Worm (Caenorhabditis elegans): ENCODE results near the gene sre-15.

DNA sequence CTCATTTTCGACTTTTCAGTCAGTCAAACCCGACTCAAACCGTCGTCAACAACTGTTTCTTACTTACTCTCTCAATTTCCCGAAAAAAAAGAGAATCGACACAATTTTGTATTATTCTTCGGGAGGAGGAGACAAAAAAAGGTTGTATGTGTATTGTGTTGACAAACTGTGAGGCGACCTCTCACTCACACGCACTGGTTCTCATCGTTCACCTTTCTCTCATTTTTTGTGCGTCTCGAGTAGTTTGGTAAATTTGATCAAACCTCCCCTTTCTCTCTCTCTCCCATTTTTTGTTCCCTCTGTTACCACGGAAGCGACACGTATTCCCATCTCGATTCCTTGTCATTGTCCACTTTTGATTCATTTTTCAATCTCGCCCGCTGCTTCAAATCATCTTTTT lies 45.8 kb downstream of the sre-15 start:
- TF ChIP-seq egl-27 (tag; optimal IDR thresholded peaks at IDR 0.05), result no peak
- no peak for TF ChIP-seq nhr-23 (tag; optimal IDR thresholded peaks at IDR 0.05)
- no peak for TF ChIP-seq elt-1 (tag; optimal IDR thresholded peaks at IDR 0.05)
- TF ChIP-seq unc-62 (GFP tag; optimal IDR thresholded peaks at IDR 0.05), result no peak
- TF ChIP-seq blmp-1 (tag; optimal IDR thresholded peaks at IDR 0.05; ENCODE audit: insufficient read depth), result no peak
- TF ChIP-seq nhr-11 (tag; optimal IDR thresholded peaks at IDR 0.05), result no peak
- peak; percentile 51 for TF ChIP-seq F13H6.1 (tag; optimal IDR thresholded peaks at IDR 0.05)
- no peak for TF ChIP-seq unc-39 (tag; optimal IDR thresholded peaks at IDR 0.05)

Measured in whole organism, L2 larva.